Fruit fly (Drosophila melanogaster) whole organism, pupa: ENCODE measurements around the gene CG13309.

Experiments
- CG10348 ChIP-seq: fragments of 200-800 bp; sonication (Bioruptor generic); IDR thresholded peaks from 2 replicates; pipeline ENCODE4 v1.3.6; 2022; ENCODE audit warnings: missing biosample characterization, missing genetic modification characterization
- CG12605 ChIP-seq: fragments of 200-800 bp; sonication (Bioruptor generic); IDR thresholded peaks from 2 replicates; pipeline ENCODE4 v1.3.6; 2022; ENCODE audit warnings: missing biosample characterization, missing genetic modification characterization
- CG13204 ChIP-seq: fragments of 200-800 bp; sonication (Bioruptor generic); optimal IDR thresholded peaks from 2 replicates; lab custom pipeline; 2018; ENCODE audit warnings: missing biosample characterization, mild to moderate bottlenecking, missing genetic modification characterization, moderate library complexity
- CG14655 ChIP-seq: fragments of 200-800 bp; sonication (Bioruptor generic); optimal IDR thresholded peaks from 3 replicates; lab custom pipeline; 2017; ENCODE audit warnings: mild to moderate bottlenecking, missing biosample characterization, missing genetic modification reagents, missing genetic modification characterization
- CG15710 ChIP-seq: fragments of 200-800 bp; sonication (Bioruptor generic); optimal IDR thresholded peaks from 2 replicates; lab custom pipeline; 2018; ENCODE audit warnings: missing biosample characterization, mild to moderate bottlenecking, missing genetic modification characterization, moderate library complexity
- CG17806 ChIP-seq: fragments of 200-800 bp; sonication (Bioruptor generic); optimal IDR thresholded peaks from 2 replicates; lab custom pipeline; 2018; ENCODE audit warnings: missing biosample characterization, mild to moderate bottlenecking, missing genetic modification characterization, moderate library complexity
- CG32121 ChIP-seq: fragments of 200-800 bp; sonication (Bioruptor generic); IDR thresholded peaks from 2 replicates; pipeline ENCODE4 v1.3.6; 2022; ENCODE audit warnings: missing biosample characterization, missing genetic modification characterization
- CG34367 ChIP-seq: fragments of 200-800 bp; sonication (Bioruptor generic); optimal IDR thresholded peaks from 2 replicates; lab custom pipeline; 2018; ENCODE audit warnings: missing biosample characterization, mild to moderate bottlenecking, missing genetic modification characterization
- CG4496 ChIP-seq: fragments of 200-800 bp; sonication (Bioruptor generic); IDR thresholded peaks from 3 replicates; pipeline ENCODE4 v1.3.6; 2022; ENCODE audit warnings: missing biosample characterization, missing genetic modification characterization
- CG8159 ChIP-seq: fragments of 200-800 bp; sonication (Bioruptor generic); optimal IDR thresholded peaks from 3 replicates; lab custom pipeline; 2018; ENCODE audit warnings: missing biosample characterization, mild to moderate bottlenecking, missing genetic modification characterization, moderate library complexity
- CG8301 ChIP-seq: fragments of 200-800 bp; sonication (Bioruptor generic); optimal IDR thresholded peaks from 2 replicates; lab custom pipeline; 2018; ENCODE audit warnings: missing biosample characterization, mild to moderate bottlenecking, missing genetic modification characterization
- CG9948 ChIP-seq: fragments of 200-800 bp; sonication (Bioruptor generic); optimal IDR thresholded peaks from 2 replicates; lab custom pipeline; 2018; ENCODE audit warnings: missing biosample characterization, mild to moderate bottlenecking, missing genetic modification characterization, moderate library complexity
- D1 ChIP-seq: fragments of 200-800 bp; sonication (Bioruptor generic); optimal IDR thresholded peaks from 2 replicates; lab custom pipeline; 2018; ENCODE audit warnings: missing biosample characterization, mild to moderate bottlenecking, missing genetic modification characterization, moderate library complexity
- EcR ChIP-seq: fragments of 200-800 bp; sonication (Bioruptor generic); optimal IDR thresholded peaks from 3 replicates; lab custom pipeline; 2019; ENCODE audit warnings: missing biosample characterization, missing genetic modification characterization, mild to moderate bottlenecking, moderate library complexity, missing genetic modification reagents
- Ets98B ChIP-seq: fragments of 200-800 bp; sonication (Bioruptor generic); IDR thresholded peaks from 2 replicates; pipeline ENCODE4 v1.3.6; 2022; ENCODE audit warnings: missing biosample characterization, missing genetic modification characterization
- Pif1A ChIP-seq: fragments of 200-800 bp; sonication (Bioruptor generic); optimal IDR thresholded peaks from 3 replicates; lab custom pipeline; 2016; ENCODE audit warnings: missing biosample characterization, missing genetic modification characterization
- Pif1B ChIP-seq: fragments of 200-800 bp; sonication (Bioruptor generic); optimal IDR thresholded peaks from 3 replicates; lab custom pipeline; 2016; ENCODE audit warnings: missing biosample characterization, missing genetic modification characterization
- Snoo ChIP-seq: fragments of 200-800 bp; sonication (Bioruptor generic); optimal IDR thresholded peaks from 3 replicates; lab custom pipeline; 2017; ENCODE audit warnings: missing biosample characterization, mild to moderate bottlenecking, missing genetic modification characterization, inconsistent platforms
- fd96Ca ChIP-seq: fragments of 200-800 bp; sonication (Bioruptor generic); IDR thresholded peaks from 3 replicates; pipeline ENCODE4 v1.3.6; 2022; ENCODE audit warnings: missing biosample characterization, missing genetic modification characterization
- gl ChIP-seq: fragments of 200-800 bp; sonication (Bioruptor generic); optimal IDR thresholded peaks from 2 replicates; lab custom pipeline; 2018; ENCODE audit warnings: missing biosample characterization, mild to moderate bottlenecking, missing genetic modification characterization
- rn ChIP-seq: fragments of 200-800 bp; sonication (Bioruptor generic); IDR thresholded peaks from 2 replicates; pipeline ENCODE4 v1.3.6; 2022; ENCODE audit warnings: missing biosample characterization, missing genetic modification characterization

Gene CG13309

DNA sequence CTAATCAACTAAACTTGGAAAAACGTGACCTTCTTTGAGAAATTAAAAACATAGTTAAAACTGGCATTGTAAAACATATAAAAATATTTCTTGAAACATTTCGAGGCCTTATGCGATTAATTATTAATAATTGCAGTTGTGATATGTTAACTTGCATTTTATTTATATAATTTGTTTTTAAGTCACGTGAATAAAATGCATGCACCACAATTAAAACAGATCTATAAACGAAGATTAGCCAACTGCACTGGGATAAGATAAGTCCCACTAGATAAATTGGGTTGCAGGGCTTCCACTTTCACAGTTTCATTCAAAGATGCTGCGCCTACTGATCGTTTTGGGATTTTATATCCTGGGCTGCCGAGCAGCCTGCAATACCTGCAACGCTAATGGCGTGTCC lies at the start of gene CG13309:
CG13309 (plus strand) TSS at position 301 of the 400 bp plus-strand sequence.
- TF ChIP-seq rn (GFP tag; lab: Robert Waterston, UW) (no peak), CG12605 (no peak), CG13204 (no peak), CG4496 (GFP tag; lab: Robert Waterston, UW) (no peak), CG10348 (GFP tag; lab: Robert Waterston, UW) (no peak), CG9948 (tag; lab: Kevin White, UChicago) (no peak), fd96Ca (no peak), CG8301 (no peak), EcR (GFP tag; lab: Kevin White, UChicago) (no peak), gl (no peak), Snoo (tag; lab: Kevin White, UChicago) (no peak), CG17806 (tag; lab: Kevin White, UChicago) (no peak), Pif1A (GFP tag; lab: Kevin White, UChicago) (no peak)

- TF ChIP-seq Ets98B (peak; percentile 64), CG32121 (GFP tag; lab: Robert Waterston, UW) (peak; percentile 78), CG15710 (tag; lab: Kevin White, UChicago) (peak; percentile 8), D1 (tag; lab: Kevin White, UChicago) (no peak), CG34367 (tag; lab: Kevin White, UChicago) (no peak), CG13204 (no peak), EcR (GFP tag; lab: Kevin White, UChicago) (no peak), CG17806 (tag; lab: Kevin White, UChicago) (no peak), CG10348 (GFP tag; lab: Robert Waterston, UW) (no peak), CG8301 (no peak), CG9948 (tag; lab: Kevin White, UChicago) (no peak), Pif1B (GFP tag; lab: Kevin White, UChicago) (no peak), CG4496 (GFP tag; lab: Robert Waterston, UW) (no peak; the same call in 1 of the 3 replicates), Pif1A (GFP tag; lab: Kevin White, UChicago) (peak; percentile 10), fd96Ca (peak; percentile 12; the same call in 1 of the 3 replicates), CG12605 (peak; percentile 21; the same call in 1 of the 2 replicates), CG14655 (GFP tag; lab: Kevin White, UChicago) (no peak), gl (no peak), Snoo (tag; lab: Kevin White, UChicago) (no peak), rn (GFP tag; lab: Robert Waterston, UW) (no peak)
Measured at dm6 chr3L:8763037-8763454, 47.1 kb upstream of the CG13309 start.

DNA sequence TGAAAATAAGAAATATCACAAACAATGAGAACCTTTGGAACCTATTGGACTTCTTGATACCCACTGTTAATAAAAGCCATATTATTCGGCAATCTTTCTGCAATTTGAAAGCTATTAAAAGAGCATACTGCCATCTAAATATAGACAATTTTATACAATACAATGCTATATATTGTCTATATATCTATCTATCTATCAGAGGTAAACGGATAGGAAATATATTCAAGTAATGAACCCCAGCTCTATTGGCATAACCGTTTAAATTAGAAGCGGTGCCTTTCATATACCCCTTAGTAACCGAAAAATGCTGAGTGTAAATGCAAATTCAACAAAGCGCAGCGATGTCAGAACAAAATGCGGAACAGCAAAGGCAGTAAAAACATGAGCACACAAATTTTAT lies 46.4 kb upstream of the CG13309 start:
- TF ChIP-seq Snoo (tag; lab: Kevin White, UChicago) (peak; percentile 32), Pif1A (GFP tag; lab: Kevin White, UChicago) (no peak)

DNA sequence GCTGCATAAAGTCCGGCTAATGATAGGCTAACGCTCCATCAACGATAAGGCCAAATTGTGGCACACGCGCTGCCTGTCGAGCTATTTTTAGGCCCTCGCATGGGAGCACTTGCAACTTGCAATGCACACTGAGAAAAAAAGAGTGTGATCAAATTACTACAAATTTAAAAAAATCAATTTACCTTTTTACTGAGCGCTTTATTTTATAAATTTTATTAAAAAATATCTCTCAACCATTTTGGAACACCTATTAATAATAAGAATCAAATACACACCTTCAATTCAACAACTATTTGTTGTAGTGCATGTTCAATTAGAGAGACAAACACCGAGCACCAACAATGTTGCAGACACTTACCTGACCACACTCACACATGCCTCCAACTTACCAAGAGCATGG lies 44.7 kb upstream of the CG13309 start:
- TF ChIP-seq rn (GFP tag; lab: Robert Waterston, UW) (peak; percentile 91), D1 (tag; lab: Kevin White, UChicago) (no peak), CG17806 (tag; lab: Kevin White, UChicago) (peak; percentile 71), CG9948 (tag; lab: Kevin White, UChicago) (peak; percentile 66), fd96Ca (peak; percentile 70), CG15710 (tag; lab: Kevin White, UChicago) (no peak), CG13204 (no peak), Snoo (tag; lab: Kevin White, UChicago) (no peak), gl (no peak), CG8301 (peak; percentile 85), CG8159 (tag; lab: Kevin White, UChicago) (no peak), CG34367 (tag; lab: Kevin White, UChicago) (peak; percentile 19), CG14655 (GFP tag; lab: Kevin White, UChicago) (no peak), CG10348 (GFP tag; lab: Robert Waterston, UW) (peak; percentile 66), CG12605 (peak; percentile 96), EcR (GFP tag; lab: Kevin White, UChicago) (no peak), CG4496 (GFP tag; lab: Robert Waterston, UW) (peak; percentile 96), CG32121 (GFP tag; lab: Robert Waterston, UW) (peak; percentile 97), Pif1B (GFP tag; lab: Kevin White, UChicago) (peak; percentile 32), Ets98B (peak; percentile 96), Pif1A (GFP tag; lab: Kevin White, UChicago) (no peak)

DNA sequence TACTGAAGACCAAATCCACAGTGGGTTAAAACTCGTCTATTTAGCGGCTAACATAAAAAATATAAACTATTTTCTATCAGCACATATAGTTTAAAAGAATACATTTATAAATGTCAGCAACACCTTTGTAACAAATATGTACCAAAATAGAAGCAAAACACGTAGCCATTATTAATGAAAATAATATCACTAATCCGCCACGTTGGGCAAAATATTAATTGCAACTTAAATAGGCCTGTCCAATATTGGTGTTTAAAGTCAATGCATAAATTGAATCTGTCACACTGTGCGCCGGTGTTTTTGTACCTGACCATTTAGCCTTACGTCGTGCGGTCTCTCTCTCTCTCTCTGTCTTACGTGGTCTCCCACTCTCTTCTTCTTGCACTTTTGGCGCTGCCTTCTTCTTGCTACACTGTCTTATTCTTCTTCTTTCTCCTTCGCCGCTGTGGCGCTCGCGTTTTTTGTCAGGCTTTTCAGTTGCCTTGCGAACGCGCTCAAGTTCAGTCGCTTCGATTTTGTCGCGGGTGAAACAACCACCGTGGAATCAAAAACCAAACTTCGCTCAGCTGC lies 44.1 kb upstream of the CG13309 start:
- TF ChIP-seq CG4496 (GFP tag; lab: Robert Waterston, UW) (peak; percentile 97), Pif1B (GFP tag; lab: Kevin White, UChicago) (peak; percentile 89), CG8159 (tag; lab: Kevin White, UChicago) (peak; percentile 98), rn (GFP tag; lab: Robert Waterston, UW) (peak; percentile 95), Pif1A (GFP tag; lab: Kevin White, UChicago) (peak; percentile 94), CG9948 (tag; lab: Kevin White, UChicago) (peak; percentile 98), CG14655 (GFP tag; lab: Kevin White, UChicago) (peak; percentile 99), fd96Ca (peak; percentile 98), gl (peak; percentile 84), CG12605 (peak; percentile 69), CG8301 (peak; percentile 91), CG15710 (tag; lab: Kevin White, UChicago) (peak; percentile 95), CG34367 (tag; lab: Kevin White, UChicago) (peak; percentile 97), CG13204 (peak; percentile 94), D1 (tag; lab: Kevin White, UChicago) (peak; percentile 63), CG17806 (tag; lab: Kevin White, UChicago) (peak; percentile 90), CG10348 (GFP tag; lab: Robert Waterston, UW) (peak; percentile 95), Snoo (tag; lab: Kevin White, UChicago) (peak; percentile 94), CG32121 (GFP tag; lab: Robert Waterston, UW) (peak; percentile 92), Ets98B (peak; percentile 92), EcR (GFP tag; lab: Kevin White, UChicago) (peak; percentile 48)
